Fruit fly (Drosophila melanogaster): ENCODE data around the gene rho.

dm6 chr3L:1418821-1419220 lies 44.8 kb upstream of the rho start:
- TF ChIP-seq insv (optimal IDR thresholded peaks at IDR 0.05) (no peak), h (optimal IDR thresholded peaks at IDR 0.05) (no peak), ttk (optimal IDR thresholded peaks at IDR 0.05) (no peak)

Data from Kc167 (cell line).